Fruit fly (Drosophila melanogaster): Measurements from ENCODE around the gene CG4318.

Gene CG4318

DNA sequence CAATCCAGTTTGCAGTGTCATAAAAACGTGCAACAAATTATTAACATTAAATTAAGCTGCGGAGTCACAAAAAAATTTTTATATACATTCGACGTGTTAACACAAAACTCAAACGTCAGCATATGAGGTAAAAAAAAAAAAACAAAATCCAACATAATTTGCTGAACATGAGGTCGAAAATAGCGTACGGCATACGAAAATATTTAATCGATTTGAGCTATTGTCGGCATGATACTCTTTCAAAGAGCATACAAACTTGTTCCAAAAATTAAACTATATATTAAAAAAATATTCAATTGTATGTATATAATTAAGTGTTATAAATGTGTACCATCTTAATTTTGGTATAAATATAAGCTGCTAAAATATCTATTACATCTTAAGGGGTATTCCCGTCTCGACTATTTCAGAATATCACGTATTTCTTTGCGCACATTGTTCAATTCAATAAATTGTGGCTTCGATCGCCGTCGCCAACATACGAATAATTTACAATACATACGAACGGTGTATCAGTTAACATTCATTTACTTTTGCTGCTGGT is 45.1 kb downstream of the CG4318 start (continued):
- TF ChIP-seq PHDP (tag; optimal IDR thresholded peaks at IDR 0.05) (peak; percentile 63), tio (GFP tag; optimal IDR thresholded peaks at IDR 0.05) (no peak), org-1 (GFP tag; optimal IDR thresholded peaks at IDR 0.05) (no peak), CG43689 (GFP tag; IDR thresholded peaks at IDR 0.05) (0 out of 2 replicates have a peak, but pooled peaks have one; percentile 13), ash1 (GFP tag; optimal IDR thresholded peaks at IDR 0.05) (no peak), B-H1 (GFP tag; IDR thresholded peaks at IDR 0.05) (peak; percentile 49), CG9727 (GFP tag; optimal IDR thresholded peaks at IDR 0.05) (peak; percentile 15), fd102C (GFP tag; optimal IDR thresholded peaks at IDR 0.05) (no peak), gfzf (GFP tag; optimal IDR thresholded peaks at IDR 0.05) (no peak), CG6689 (GFP tag; IDR thresholded peaks at IDR 0.05) (peak; percentile 38; the same call in 1 of the 2 replicates), Eip74EF (GFP tag; optimal IDR thresholded peaks at IDR 0.05) (peak in 1 of 2 experiments; percentile 27), CG14667 (GFP tag; IDR thresholded peaks at IDR 0.05) (no peak), Fer1 (GFP tag; optimal IDR thresholded peaks at IDR 0.05) (peak; percentile 55), ase (GFP tag; IDR thresholded peaks at IDR 0.05) (0 out of 3 replicates have a peak, but pooled peaks have one; percentile 31), Oli (tag; optimal IDR thresholded peaks at IDR 0.05) (peak; percentile 57), Atf6 (GFP tag; IDR thresholded peaks at IDR 0.05) (peak; percentile 71; the same call in 1 of the 2 replicates), CG18619 (GFP tag; optimal IDR thresholded peaks at IDR 0.05) (no peak), dpn (GFP tag; optimal IDR thresholded peaks at IDR 0.05) (peak in 1 of 2 experiments; percentile 16), CG8388 (GFP tag; optimal IDR thresholded peaks at IDR 0.05) (peak; percentile 29), CG10209 (GFP tag; optimal IDR thresholded peaks at IDR 0.05) (peak; percentile 42), Xbp1 (GFP tag; optimal IDR thresholded peaks at IDR 0.05) (peak; percentile 9), CG15514 (GFP tag; optimal IDR thresholded peaks at IDR 0.05) (peak; percentile 13), Ada2b (GFP tag; IDR thresholded peaks at IDR 0.05) (peak; percentile 57), tap (tag; optimal IDR thresholded peaks at IDR 0.05) (peak; percentile 49), ap (GFP tag; IDR thresholded peaks at IDR 0.05) (peak; percentile 47; the same call in 1 of the 2 replicates), CG9437 (GFP tag; optimal IDR thresholded peaks at IDR 0.05) (peak; percentile 3), CG13296 (GFP tag; optimal IDR thresholded peaks at IDR 0.05) (peak; percentile 38), Ssrp (tag; optimal IDR thresholded peaks at IDR 0.05) (peak; percentile 22), Fer2 (tag; optimal IDR thresholded peaks at IDR 0.05) (peak; percentile 19), CG6272 (GFP tag; IDR thresholded peaks at IDR 0.05) (no peak), CG11456 (GFP tag; IDR thresholded peaks at IDR 0.05) (no peak), cad (GFP tag; optimal IDR thresholded peaks at IDR 0.05) (no peak), CG2116 (GFP tag; optimal IDR thresholded peaks at IDR 0.05) (no peak), Xrp1 (GFP tag; IDR thresholded peaks at IDR 0.05) (peak; percentile 67; the same call in 1 of the 2 replicates), Hr39 (optimal IDR thresholded peaks at IDR 0.05) (no peak), dmrt99B (tag; optimal IDR thresholded peaks at IDR 0.05) (peak; percentile 62), Med (GFP tag) (peak; percentile 29), CG13424 (tag; optimal IDR thresholded peaks at IDR 0.05) (peak; percentile 59), caup (GFP tag; optimal IDR thresholded peaks at IDR 0.05; ENCODE audit: severe bottlenecking) (peak; percentile 2), Aef1 (GFP tag; IDR thresholded peaks at IDR 0.05) (peak; percentile 42; the same call in 1 of the 3 replicates), cwo (GFP tag; optimal IDR thresholded peaks at IDR 0.05) (peak; percentile 46), aop (GFP tag; IDR thresholded peaks at IDR 0.05) (no peak), pum (GFP tag; optimal IDR thresholded peaks at IDR 0.05) (no peak), MBD-R2 (GFP tag; IDR thresholded peaks at IDR 0.05) (peak; percentile 31; the same call in 1 of the 2 replicates), CG4730 (GFP tag; IDR thresholded peaks at IDR 0.05) (0 out of 2 replicates have a peak, but pooled peaks have one; percentile 13), Abd-B (GFP tag; optimal IDR thresholded peaks at IDR 0.05) (peak; percentile 35), Nf-YA (GFP tag; IDR thresholded peaks at IDR 0.05) (0 out of 2 replicates have a peak, but pooled peaks have one; percentile 28), CG17829 (tag; optimal IDR thresholded peaks at IDR 0.05) (peak; percentile 33), CG10321 (GFP tag; IDR thresholded peaks at IDR 0.05) (peak; percentile 44; the same call in 1 of the 2 replicates)
